Fruit fly (Drosophila melanogaster): Measurements from ENCODE around the gene CG10479.

Gene CG10479

DNA sequence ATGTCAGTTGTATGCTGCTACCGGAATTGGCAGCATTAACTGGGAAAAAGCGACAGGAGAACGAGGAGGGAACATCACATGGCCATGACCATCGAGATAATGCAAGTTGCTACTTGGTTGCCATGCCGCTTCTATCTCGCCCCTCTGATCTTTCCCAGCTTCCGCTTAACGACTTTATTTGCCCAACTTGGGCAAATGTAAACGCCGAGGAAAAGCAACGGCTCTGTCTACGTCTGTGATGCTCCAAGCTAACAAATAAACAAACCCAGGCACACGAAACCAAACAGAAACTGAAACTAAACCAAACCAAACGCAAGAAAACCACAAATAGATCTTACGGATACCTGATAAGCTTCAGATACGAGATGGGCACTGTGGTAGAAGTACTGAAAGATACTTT lies 16.4 kb upstream of the CG10479 start (continued):
- TF ChIP-seq btn (GFP tag; optimal IDR thresholded peaks at IDR 0.05) (no peak), CG5245 (GFP tag; optimal IDR thresholded peaks at IDR 0.05) (no peak), org-1 (GFP tag; optimal IDR thresholded peaks at IDR 0.05) (no peak), CG13424 (tag; optimal IDR thresholded peaks at IDR 0.05) (no peak), CG2875 (GFP tag; optimal IDR thresholded peaks at IDR 0.05) (peak; percentile 19), CG12391 (tag; optimal IDR thresholded peaks at IDR 0.05) (no peak), CG9932 (GFP tag; IDR thresholded peaks at IDR 0.05) (no peak), CG11456 (GFP tag; IDR thresholded peaks at IDR 0.05) (0 out of 3 replicates have a peak, but pooled peaks have one; percentile 32), CG11695 (GFP tag; IDR thresholded peaks at IDR 0.05) (no peak), CG11398 (GFP tag; optimal IDR thresholded peaks at IDR 0.05) (no peak), Med (GFP tag) (peak; percentile 4), CG4328 (GFP tag; optimal IDR thresholded peaks at IDR 0.05) (no peak), unc-4 (GFP tag; IDR thresholded peaks at IDR 0.05; ENCODE audit: partially characterized antibody) (no peak), CG1832 (GFP tag; optimal IDR thresholded peaks at IDR 0.05) (no peak), CG12219 (GFP tag; optimal IDR thresholded peaks at IDR 0.05) (no peak), ac (GFP tag; optimal IDR thresholded peaks at IDR 0.05) (peak; percentile 17), Neu2 (GFP tag; optimal IDR thresholded peaks at IDR 0.05; ENCODE audit: borderline replicate concordance) (no peak), sens-2 (GFP tag; IDR thresholded peaks at IDR 0.05) (no peak), sc (optimal IDR thresholded peaks at IDR 0.05) (no peak), sc (GFP tag; optimal IDR thresholded peaks at IDR 0.05) (peak; percentile 21), Dp (GFP tag; optimal IDR thresholded peaks at IDR 0.05) (no peak), pb (GFP tag; optimal IDR thresholded peaks at IDR 0.05) (no peak), Hsf (GFP tag; optimal IDR thresholded peaks at IDR 0.05) (no peak), CG10366 (GFP tag; IDR thresholded peaks at IDR 0.05) (no peak), CG14965 (GFP tag; optimal IDR thresholded peaks at IDR 0.05; ENCODE audit: borderline replicate concordance) (no peak), CG12744 (GFP tag; optimal IDR thresholded peaks at IDR 0.05) (no peak), esg (GFP tag; conservative IDR thresholded peaks at IDR 0.05) (no peak), disco-r (GFP tag; optimal IDR thresholded peaks at IDR 0.05) (no peak), CG6765 (GFP tag; optimal IDR thresholded peaks at IDR 0.05) (no peak), CG18476 (GFP tag; optimal IDR thresholded peaks at IDR 0.05) (no peak), chm (GFP tag; IDR thresholded peaks at IDR 0.05) (no peak; the same call in 1 of the 2 replicates), sens (GFP tag) (no peak), CG8388 (GFP tag; optimal IDR thresholded peaks at IDR 0.05) (no peak), nerfin-1 (tag; optimal IDR thresholded peaks at IDR 0.05) (peak; percentile 14), ara (GFP tag; IDR thresholded peaks at IDR 0.05) (0 out of 2 replicates have a peak, but pooled peaks have one; percentile 38), br (optimal IDR thresholded peaks at IDR 0.05) (no peak), ssp (GFP tag; IDR thresholded peaks at IDR 0.05) (no peak), CG7987 (GFP tag; optimal IDR thresholded peaks at IDR 0.05) (no peak), crp (GFP tag; optimal IDR thresholded peaks at IDR 0.05) (no peak), CG11696 (GFP tag; IDR thresholded peaks at IDR 0.05) (no peak), Mrtf (GFP tag; IDR thresholded peaks at IDR 0.05) (no peak), kay (GFP tag; optimal IDR thresholded peaks at IDR 0.05) (no peak), slbo (GFP tag; IDR thresholded peaks at IDR 0.05) (no peak), Trl (optimal IDR thresholded peaks at IDR 0.05) (no peak), Trl (GFP tag; optimal IDR thresholded peaks at IDR 0.05) (no peak), Doc3 (GFP tag; IDR thresholded peaks at IDR 0.05; ENCODE audit: partially characterized antibody) (no peak), usp (GFP tag; optimal IDR thresholded peaks at IDR 0.05) (no peak), CG13624 (GFP tag; optimal IDR thresholded peaks at IDR 0.05) (no peak), CG6654 (GFP tag; optimal IDR thresholded peaks at IDR 0.05) (no peak), mld (GFP tag; IDR thresholded peaks at IDR 0.05; ENCODE audit: partially characterized antibody) (no peak), HLH4C (GFP tag; IDR thresholded peaks at IDR 0.05; ENCODE audit: partially characterized antibody) (no peak), ato (GFP tag; IDR thresholded peaks at IDR 0.05; ENCODE audit: partially characterized antibody) (no peak), Hmr (GFP tag; optimal IDR thresholded peaks at IDR 0.05) (no peak)

All from whole organism, embryonic.